Worm (Caenorhabditis elegans) whole organism, late embryonic: ENCODE measurements around the gene T04C12.7.

Source experiments
- T23F11.4 ChIP-seq: fragments of 200-800 bp; sonication (Bioruptor generic); optimal IDR thresholded peaks from 2 replicates; lab custom pipeline; 2018; ENCODE audit warnings: mild to moderate bottlenecking, missing genetic modification characterization, missing compliant biosample characterization
- Y22D7AL.16 ChIP-seq: sonication (generic microtip); optimal IDR thresholded peaks from 2 replicates; lab custom pipeline; 2016; ENCODE audit warnings: missing genetic modification characterization, missing compliant biosample characterization
- ama-1 ChIP-seq: fragments of 150-350 bp; optimal IDR thresholded peaks from 2 replicates; lab custom pipeline; 2014
- ceh-19 ChIP-seq: fragments of 200-800 bp; sonication (Bioruptor generic); optimal IDR thresholded peaks from 2 replicates; lab custom pipeline; 2018; ENCODE audit warnings: mild to moderate bottlenecking, missing genetic modification characterization, missing compliant biosample characterization
- che-1 ChIP-seq: sonication (generic microtip); optimal IDR thresholded peaks from 2 replicates; lab custom pipeline; 2016; ENCODE audit warnings: mild to moderate bottlenecking, missing genetic modification characterization, missing compliant biosample characterization
- dmd-4 ChIP-seq: sonication (generic microtip); optimal IDR thresholded peaks from 2 replicates; lab custom pipeline; 2016; ENCODE audit warnings: borderline replicate concordance, missing genetic modification characterization, missing compliant biosample characterization
- dve-1 ChIP-seq: sonication (generic microtip); optimal IDR thresholded peaks from 2 replicates; lab custom pipeline; 2017; ENCODE audit warnings: antibody characterized with exemption, mild to moderate bottlenecking, missing genetic modification characterization, missing compliant biosample characterization
- elt-2 ChIP-seq: sonication (generic microtip); optimal IDR thresholded peaks from 2 replicates; lab custom pipeline; 2016; ENCODE audit warnings: missing genetic modification reagents, missing genetic modification characterization, missing compliant biosample characterization
- fkh-10 ChIP-seq: fragments of 150-350 bp; optimal IDR thresholded peaks from 2 replicates; lab custom pipeline; 2014; ENCODE audit warnings: missing biosample characterization, missing genetic modification reagents, missing genetic modification characterization
- gmeb-2 ChIP-seq: sonication (generic microtip); optimal IDR thresholded peaks from 2 replicates; lab custom pipeline; 2016; ENCODE audit warnings: missing genetic modification characterization, inconsistent platforms, missing compliant biosample characterization
- hlh-6 ChIP-seq: sonication (generic microtip); optimal IDR thresholded peaks from 2 replicates; lab custom pipeline; 2016; ENCODE audit warnings: missing genotype, missing genetic modification characterization, missing compliant biosample characterization
- lim-6 ChIP-seq: sonication (generic microtip); optimal IDR thresholded peaks from 2 replicates; lab custom pipeline; 2016; ENCODE audit warnings: missing genetic modification characterization, missing compliant biosample characterization
- pha-4 ChIP-seq: fragments of 150-350 bp; optimal IDR thresholded peaks from 2 replicates; lab custom pipeline; 2018; ENCODE audit warnings: missing biosample characterization, missing genetic modification reagents, missing genetic modification characterization
- pros-1 ChIP-seq: fragments of 150-350 bp; optimal IDR thresholded peaks from 2 replicates; lab custom pipeline; 2014; ENCODE audit warnings: missing biosample characterization, missing genetic modification reagents, missing genetic modification characterization

- TF ChIP-seq hlh-6 (tag; lab: Kevin White, UChicago), result no peak
- no peak for TF ChIP-seq fkh-10 (GFP tag; lab: Kevin White, UChicago)
- no peak for TF ChIP-seq gmeb-2
- TF ChIP-seq ama-1 (lab: Kevin White, UChicago), result no peak
- TF ChIP-seq Y22D7AL.16 (tag; lab: Kevin White, UChicago), result no peak
- TF ChIP-seq T23F11.4 (GFP tag; lab: Kevin White, UChicago), result no peak
- no peak for TF ChIP-seq pros-1 (tag; lab: Kevin White, UChicago)
- TF ChIP-seq lim-6 (tag; lab: Kevin White, UChicago), result no peak
- no peak for TF ChIP-seq ceh-19 (GFP tag; lab: Kevin White, UChicago)
- no peak for TF ChIP-seq pha-4 (tag; lab: Kevin White, UChicago)
- no peak for TF ChIP-seq che-1 (tag; lab: Kevin White, UChicago)
- no peak for TF ChIP-seq elt-2 (tag; lab: Kevin White, UChicago)
- no peak for TF ChIP-seq dve-1 (tag; lab: Kevin White, UChicago)
- no peak for TF ChIP-seq dmd-4 (tag; lab: Kevin White, UChicago)
These were observed 50.5 kb downstream of the T04C12.7 start for ce11 chrV:11104408-11104807.
